Worm (Caenorhabditis elegans) whole organism, L4/young adult: ENCODE results near the gene F53F1.4.

Source experiments
- dao-5 ChIP-seq: sonication (generic microtip); optimal IDR thresholded peaks from 2 replicates; lab custom pipeline; 2016; ENCODE audit warnings: missing genotype, missing genetic modification characterization, moderate library complexity, missing compliant biosample characterization
- him-1 ChIP-seq: sonication (generic microtip); optimal IDR thresholded peaks from 2 replicates; lab custom pipeline; 2016; ENCODE audit warnings: missing genotype, missing genetic modification reagents, missing genetic modification characterization, missing compliant biosample characterization

DNA sequence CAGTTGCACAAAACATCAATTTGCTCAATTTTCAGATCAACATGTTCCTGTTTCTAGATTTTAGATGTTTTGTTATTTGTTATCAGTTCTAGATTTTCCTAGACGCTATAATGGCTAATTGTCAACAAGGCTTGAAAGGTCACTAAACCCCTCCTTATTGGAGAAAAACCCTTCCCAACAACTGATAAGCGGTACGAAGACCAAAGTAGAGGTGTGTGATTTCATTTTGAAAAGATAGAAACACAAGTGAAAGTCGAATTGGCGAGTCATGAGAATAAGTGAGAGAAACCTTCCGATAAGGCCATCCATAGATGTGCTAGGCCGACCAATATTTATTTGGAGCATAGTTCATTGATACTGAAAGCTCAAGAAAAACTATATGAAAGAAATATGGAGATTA is 37.2 kb upstream of the F53F1.4 start:
- no peak for TF ChIP-seq dao-5 (tag; lab: Kevin White, UChicago)
- no peak for TF ChIP-seq him-1 (tag; lab: Kevin White, UChicago)
